Worm (Caenorhabditis elegans) whole organism, late embryonic: ENCODE measurements around the gene T14G8.4.

Experiments used
- C08G9.2 ChIP-seq: sonication (generic microtip); optimal IDR thresholded peaks from 2 replicates; lab custom pipeline; 2016; ENCODE audit warnings: mild to moderate bottlenecking, missing genetic modification characterization, moderate library complexity, missing compliant biosample characterization
- F13H6.1 ChIP-seq: sonication (generic microtip); optimal IDR thresholded peaks from 2 replicates; lab custom pipeline; 2016; ENCODE audit warnings: missing genetic modification characterization, missing compliant biosample characterization
- K02D7.2 ChIP-seq: sonication (generic microtip); optimal IDR thresholded peaks from 2 replicates; lab custom pipeline; 2017; ENCODE audit warnings: mild to moderate bottlenecking, missing genetic modification characterization, missing compliant biosample characterization
- K09A11.1 ChIP-seq: sonication (generic microtip); optimal IDR thresholded peaks from 2 replicates; lab custom pipeline; 2017; ENCODE audit warnings: antibody characterized with exemption, mild to moderate bottlenecking, missing genetic modification characterization, missing compliant biosample characterization; ENCODE audit not compliant: insufficient read depth
- T23F11.4 ChIP-seq: fragments of 200-800 bp; sonication (Bioruptor generic); optimal IDR thresholded peaks from 2 replicates; lab custom pipeline; 2018; ENCODE audit warnings: mild to moderate bottlenecking, missing genetic modification characterization, missing compliant biosample characterization
- ceh-14 ChIP-seq: sonication (generic microtip); optimal IDR thresholded peaks from 2 replicates; lab custom pipeline; 2016; ENCODE audit warnings: missing genotype, missing genetic modification characterization, missing compliant biosample characterization
- ceh-19 ChIP-seq: fragments of 200-800 bp; sonication (Bioruptor generic); optimal IDR thresholded peaks from 2 replicates; lab custom pipeline; 2018; ENCODE audit warnings: mild to moderate bottlenecking, missing genetic modification characterization, missing compliant biosample characterization
- ceh-2 ChIP-seq: sonication (generic microtip); optimal IDR thresholded peaks from 2 replicates; lab custom pipeline; 2016; ENCODE audit warnings: missing genotype, missing genetic modification characterization, missing compliant biosample characterization
- ceh-24 ChIP-seq: sonication (generic microtip); optimal IDR thresholded peaks from 2 replicates; lab custom pipeline; 2016; ENCODE audit warnings: mild to moderate bottlenecking, missing genetic modification characterization, missing compliant biosample characterization
- ceh-30 ChIP-seq: fragments of 150-350 bp; optimal IDR thresholded peaks from 2 replicates; lab custom pipeline; 2014; ENCODE audit warnings: missing biosample characterization, missing genetic modification characterization
- ceh-34 ChIP-seq: sonication (generic microtip); optimal IDR thresholded peaks from 2 replicates; lab custom pipeline; 2016; ENCODE audit warnings: mild to moderate bottlenecking, missing genetic modification characterization, missing compliant biosample characterization
- ceh-48 ChIP-seq: sonication (generic microtip); optimal IDR thresholded peaks from 2 replicates; lab custom pipeline; 2016; ENCODE audit warnings: missing genetic modification characterization, inconsistent platforms, missing compliant biosample characterization
- ceh-6 ChIP-seq: fragments of 200-800 bp; sonication (Bioruptor generic); optimal IDR thresholded peaks from 2 replicates; lab custom pipeline; 2018; ENCODE audit warnings: mild to moderate bottlenecking, missing genetic modification characterization, missing compliant biosample characterization
- ceh-9 ChIP-seq: sonication (generic microtip); optimal IDR thresholded peaks from 2 replicates; lab custom pipeline; 2016; ENCODE audit warnings: mild to moderate bottlenecking, missing genetic modification characterization, inconsistent platforms, missing compliant biosample characterization
- che-1 ChIP-seq: sonication (generic microtip); optimal IDR thresholded peaks from 2 replicates; lab custom pipeline; 2016; ENCODE audit warnings: mild to moderate bottlenecking, missing genetic modification characterization, missing compliant biosample characterization
- dmd-4 ChIP-seq: sonication (generic microtip); optimal IDR thresholded peaks from 2 replicates; lab custom pipeline; 2016; ENCODE audit warnings: borderline replicate concordance, missing genetic modification characterization, missing compliant biosample characterization
- elt-2 ChIP-seq: sonication (generic microtip); optimal IDR thresholded peaks from 2 replicates; lab custom pipeline; 2016; ENCODE audit warnings: missing genetic modification reagents, missing genetic modification characterization, missing compliant biosample characterization
- elt-4 ChIP-seq: sonication (generic microtip); optimal IDR thresholded peaks from 2 replicates; lab custom pipeline; 2016; ENCODE audit warnings: missing genetic modification characterization, missing compliant biosample characterization
- eyg-1 ChIP-seq: sonication (generic microtip); optimal IDR thresholded peaks from 2 replicates; lab custom pipeline; 2016; ENCODE audit warnings: missing genotype, missing genetic modification characterization, missing compliant biosample characterization
- fax-1 ChIP-seq: sonication (generic microtip); optimal IDR thresholded peaks from 2 replicates; lab custom pipeline; 2016; ENCODE audit warnings: missing genotype, missing genetic modification characterization, missing compliant biosample characterization
- fkh-10 ChIP-seq: fragments of 150-350 bp; optimal IDR thresholded peaks from 2 replicates; lab custom pipeline; 2014; ENCODE audit warnings: missing biosample characterization, missing genetic modification reagents, missing genetic modification characterization
- fkh-6 ChIP-seq: sonication (generic microtip); optimal IDR thresholded peaks from 2 replicates; lab custom pipeline; 2016; ENCODE audit warnings: missing genetic modification characterization, missing compliant biosample characterization
- gmeb-2 ChIP-seq: sonication (generic microtip); optimal IDR thresholded peaks from 2 replicates; lab custom pipeline; 2016; ENCODE audit warnings: missing genetic modification characterization, inconsistent platforms, missing compliant biosample characterization
- hlh-13 ChIP-seq: fragments of 200-800 bp; sonication (Bioruptor generic); optimal IDR thresholded peaks from 2 replicates; lab custom pipeline; 2018; ENCODE audit warnings: mild to moderate bottlenecking, missing genetic modification characterization, missing compliant biosample characterization
- hlh-30 ChIP-seq: sonication (generic microtip); optimal IDR thresholded peaks from 2 replicates; lab custom pipeline; 2017; ENCODE audit warnings: antibody characterized with exemption, missing genetic modification characterization, missing compliant biosample characterization; ENCODE audit not compliant: insufficient read depth
- lin-11 ChIP-seq: fragments of 200-800 bp; sonication (Bioruptor generic); optimal IDR thresholded peaks from 2 replicates; lab custom pipeline; 2018; ENCODE audit warnings: mild to moderate bottlenecking, missing genetic modification characterization, missing compliant biosample characterization
- mec-3 ChIP-seq: sonication (generic microtip); optimal IDR thresholded peaks from 2 replicates; lab custom pipeline; 2016; ENCODE audit warnings: borderline replicate concordance, missing genetic modification characterization, missing compliant biosample characterization
- nfya-1 ChIP-seq: sonication (generic microtip); optimal IDR thresholded peaks from 2 replicates; lab custom pipeline; 2017; ENCODE audit warnings: missing genetic modification characterization, mild to moderate bottlenecking, missing compliant biosample characterization, antibody characterized with exemption, moderate library complexity
- nhr-11 ChIP-seq: fragments of 150-350 bp; optimal IDR thresholded peaks from 2 replicates; lab custom pipeline; 2014; ENCODE audit warnings: missing biosample characterization, missing genetic modification characterization
- odd-2 ChIP-seq: sonication (generic microtip); optimal IDR thresholded peaks from 2 replicates; lab custom pipeline; 2017; ENCODE audit warnings: antibody characterized with exemption, mild to moderate bottlenecking, missing genetic modification characterization, missing compliant biosample characterization
- pag-3 ChIP-seq: sonication (generic microtip); optimal IDR thresholded peaks from 2 replicates; lab custom pipeline; 2016; ENCODE audit warnings: missing compliant biosample characterization, missing genetic modification characterization, borderline replicate concordance
- pha-2 ChIP-seq: sonication (generic microtip); optimal IDR thresholded peaks from 2 replicates; lab custom pipeline; 2017; ENCODE audit warnings: mild to moderate bottlenecking, missing genetic modification characterization, missing compliant biosample characterization
- pros-1 ChIP-seq: fragments of 150-350 bp; optimal IDR thresholded peaks from 2 replicates; lab custom pipeline; 2014; ENCODE audit warnings: missing biosample characterization, missing genetic modification reagents, missing genetic modification characterization
- ref-2 ChIP-seq: sonication (generic microtip); optimal IDR thresholded peaks from 2 replicates; lab custom pipeline; 2016; ENCODE audit warnings: missing genetic modification characterization, missing compliant biosample characterization
- sdc-2 ChIP-seq: sonication (generic microtip); optimal IDR thresholded peaks from 2 replicates; lab custom pipeline; 2016; ENCODE audit warnings: missing genotype, missing genetic modification characterization, missing compliant biosample characterization
- sox-2 ChIP-seq: fragments of 200-800 bp; sonication (Bioruptor generic); IDR thresholded peaks from 2 replicates; pipeline ENCODE4 v1.3.6; 2022; ENCODE audit warnings: missing genetic modification reagents, missing genetic modification characterization, missing compliant biosample characterization
- tbx-2 ChIP-seq: sonication (generic microtip); optimal IDR thresholded peaks from 2 replicates; lab custom pipeline; 2016; ENCODE audit warnings: missing genetic modification characterization, missing compliant biosample characterization
- tbx-7 ChIP-seq: sonication (generic microtip); optimal IDR thresholded peaks from 2 replicates; lab custom pipeline; 2016; ENCODE audit warnings: missing genotype, missing genetic modification characterization, missing compliant biosample characterization
- ttx-3 ChIP-seq: sonication (generic microtip); optimal IDR thresholded peaks from 2 replicates; lab custom pipeline; 2016; ENCODE audit warnings: missing genetic modification reagents, missing genetic modification characterization, missing compliant biosample characterization
- unc-3 ChIP-seq, 2 experiments: fragments of 200-800 bp in 1 of 2; sonication (Bioruptor generic) in 1 of 2; sonication (generic microtip) in 1 of 2; conservative IDR thresholded peaks in 1 of 2; optimal IDR thresholded peaks in 1 of 2; 2 replicates each; pipeline versions ENCODE4 v1.3.6 to Lab custom; 2016 to 2022; ENCODE audit warnings: missing compliant biosample characterization in 2 of 2, missing genetic modification characterization in 2 of 2, missing genetic modification reagents in 1 of 2
- unc-55 ChIP-seq: sonication (generic microtip); optimal IDR thresholded peaks from 2 replicates; lab custom pipeline; 2017; ENCODE audit warnings: missing biosample characterization, missing genetic modification reagents, missing genetic modification characterization
- unc-86 ChIP-seq: sonication (generic microtip); optimal IDR thresholded peaks from 2 replicates; lab custom pipeline; 2016; ENCODE audit warnings: missing genetic modification characterization, missing compliant biosample characterization
- zip-5 ChIP-seq: sonication (generic microtip); optimal IDR thresholded peaks from 2 replicates; lab custom pipeline; 2016; ENCODE audit warnings: missing genetic modification characterization, missing compliant biosample characterization
- ztf-16 ChIP-seq: sonication (generic microtip); optimal IDR thresholded peaks from 2 replicates; lab custom pipeline; 2017; ENCODE audit warnings: missing genetic modification characterization, missing compliant biosample characterization

T14G8.4 gene

DNA sequence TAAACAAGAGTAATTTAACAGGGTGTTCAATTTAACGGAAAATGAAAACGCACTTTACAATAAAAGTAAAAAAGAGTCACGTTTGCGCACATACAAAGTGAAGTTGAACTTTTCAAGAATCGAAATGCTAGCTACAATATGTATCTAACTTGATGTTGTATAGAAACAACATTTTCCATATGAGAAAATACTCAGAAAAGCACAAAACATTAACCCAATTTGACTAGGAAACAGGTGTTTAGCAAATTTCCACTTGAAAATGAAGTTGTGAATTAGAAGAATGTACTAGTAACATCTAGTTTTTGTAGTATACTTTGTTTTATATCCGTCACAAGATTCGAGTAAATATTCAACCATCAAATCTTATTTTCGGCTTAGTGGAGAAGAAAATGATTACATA is 21.2 kb upstream of the T14G8.4 start, which contains the start of gene gpc-1:
Gene gpc-1 (minus strand): TSS at position 117 of the 400 bp plus-strand sequence.
- no peak for TF ChIP-seq ceh-24 (tag; lab: Kevin White, UChicago)
- TF ChIP-seq K09A11.1, result no peak
- TF ChIP-seq lin-11, result no peak
- no peak for TF ChIP-seq unc-3 (GFP tag; conservative IDR thresholded peaks at IDR 0.05; lab: Robert Waterston, UW)
- no peak for TF ChIP-seq unc-3 (tag; optimal IDR thresholded peaks at IDR 0.05; lab: Kevin White, UChicago)
- TF ChIP-seq nfya-1, result no peak
- TF ChIP-seq odd-2 (tag; lab: Kevin White, UChicago), result no peak
- TF ChIP-seq sox-2, result no peak

DNA sequence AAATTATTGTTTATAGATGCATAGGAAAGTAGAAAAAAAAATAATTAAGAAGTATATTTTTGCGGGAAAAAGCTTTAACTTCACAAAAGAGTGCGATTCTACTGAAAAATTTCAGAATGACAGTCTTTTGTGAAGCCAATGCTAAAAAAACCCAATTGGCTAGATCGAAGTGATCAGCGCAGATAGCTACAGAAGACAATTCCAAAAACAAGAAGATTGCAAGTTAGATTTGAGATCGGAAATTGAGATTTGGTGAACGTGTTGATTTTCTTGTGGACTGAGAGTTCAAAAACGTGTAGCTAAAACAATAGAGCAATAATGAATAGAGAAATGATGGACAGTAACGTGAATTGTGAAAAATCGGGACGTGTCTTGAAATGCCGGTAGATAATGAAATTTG is 17.5 kb upstream of the T14G8.4 start:
- no peak for TF ChIP-seq ceh-48 (tag; lab: Kevin White, UChicago)
- TF ChIP-seq dmd-4 (tag; lab: Kevin White, UChicago), result no peak
- TF ChIP-seq fax-1 (tag; lab: Kevin White, UChicago), result no peak
- no peak for TF ChIP-seq gmeb-2 (tag; lab: Kevin White, UChicago)
- TF ChIP-seq unc-86, result no peak
- no peak for TF ChIP-seq sdc-2 (tag; lab: Kevin White, UChicago)
- no peak for TF ChIP-seq nhr-11 (tag; lab: Kevin White, UChicago)
- TF ChIP-seq ceh-30, result no peak
- no peak for TF ChIP-seq ttx-3 (tag; lab: Kevin White, UChicago)
- no peak for TF ChIP-seq pag-3 (tag; lab: Kevin White, UChicago)
- no peak for TF ChIP-seq ceh-2 (tag; lab: Kevin White, UChicago)

DNA sequence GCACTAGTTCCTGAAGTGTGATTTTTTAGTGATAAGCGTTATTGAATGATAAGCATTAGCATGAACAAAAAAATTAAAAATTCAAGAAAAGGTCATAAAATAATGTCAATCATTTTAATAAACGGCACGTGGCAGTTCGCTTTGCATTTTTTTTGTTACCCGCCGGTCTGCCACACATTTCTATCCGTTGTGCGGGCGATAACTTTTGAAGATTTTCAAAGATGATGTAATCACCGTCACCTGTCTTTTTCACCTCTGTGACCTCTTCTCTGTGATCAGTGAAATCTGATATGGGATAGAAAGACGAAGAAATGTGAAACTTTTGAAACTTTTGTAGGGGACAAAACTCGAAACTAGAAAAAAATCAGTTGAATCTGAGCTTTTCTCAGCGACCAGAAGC is 14.2 kb upstream of the T14G8.4 start:
- TF ChIP-seq hlh-13 (GFP tag; lab: Kevin White, UChicago), result no peak
- TF ChIP-seq unc-3 (GFP tag; conservative IDR thresholded peaks at IDR 0.05; lab: Robert Waterston, UW), result no peak
- TF ChIP-seq unc-3 (tag; optimal IDR thresholded peaks at IDR 0.05; lab: Kevin White, UChicago), result no peak
- TF ChIP-seq T23F11.4, result no peak
- no peak for TF ChIP-seq ceh-9
- TF ChIP-seq ref-2 (tag; lab: Kevin White, UChicago), result no peak
- no peak for TF ChIP-seq nhr-11 (tag; lab: Kevin White, UChicago)
- no peak for TF ChIP-seq C08G9.2 (tag; lab: Kevin White, UChicago)
- TF ChIP-seq ceh-6, result no peak
- no peak for TF ChIP-seq F13H6.1 (tag; lab: Kevin White, UChicago)
- TF ChIP-seq ceh-2 (tag; lab: Kevin White, UChicago), result no peak
- no peak for TF ChIP-seq K02D7.2 (tag; lab: Kevin White, UChicago)
- no peak for TF ChIP-seq fkh-6 (tag; lab: Kevin White, UChicago)
- no peak for TF ChIP-seq mec-3 (tag; lab: Kevin White, UChicago)
- TF ChIP-seq eyg-1 (tag; lab: Kevin White, UChicago), result no peak
- no peak for TF ChIP-seq pag-3 (tag; lab: Kevin White, UChicago)
- no peak for TF ChIP-seq tbx-2
- TF ChIP-seq elt-2, result no peak
- no peak for TF ChIP-seq zip-5

DNA sequence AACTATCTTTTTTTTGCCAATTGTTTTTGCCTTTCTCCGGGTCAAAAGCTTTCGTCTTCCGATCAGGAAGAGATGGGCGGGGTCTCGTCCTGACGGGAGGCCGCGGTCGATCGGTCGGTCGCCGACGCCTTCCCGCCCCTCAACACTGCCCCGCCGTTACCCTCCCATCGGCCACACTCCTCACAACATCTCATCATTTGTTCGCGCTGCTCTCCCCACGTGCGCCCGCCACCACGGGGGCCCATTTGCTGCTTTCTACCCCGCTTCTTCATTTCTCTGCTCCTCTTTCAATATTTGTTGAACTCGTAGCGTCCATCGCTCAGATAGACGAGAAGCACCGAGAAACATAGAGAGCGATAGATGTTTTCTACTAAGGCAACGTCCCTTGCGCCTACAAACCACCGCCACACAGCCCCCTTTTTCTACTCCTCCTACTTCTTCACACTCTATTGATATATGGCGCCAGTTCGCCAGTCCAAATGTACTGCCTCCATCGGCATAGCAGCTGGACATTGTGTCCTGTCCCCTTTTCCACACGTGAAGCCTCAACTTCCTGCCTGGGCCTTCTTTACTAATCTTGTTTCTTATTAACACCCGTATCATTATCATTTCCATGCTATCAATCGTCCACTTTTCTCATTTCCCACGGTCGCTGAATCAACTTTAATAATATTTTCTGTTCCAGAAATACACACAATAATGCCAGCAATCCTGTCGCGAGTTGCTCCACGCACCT is 13.3 kb upstream of the T14G8.4 start, which contains the start of gene bcat-1:
Gene bcat-1 (plus strand): TSS at position 686 of the 736 bp plus-strand sequence.
- TF ChIP-seq ceh-19 (GFP tag; lab: Kevin White, UChicago) (no peak), ceh-34 (tag; lab: Kevin White, UChicago) (no peak), K09A11.1 (no peak), fkh-6 (tag; lab: Kevin White, UChicago) (peak; percentile 16), F13H6.1 (tag; lab: Kevin White, UChicago) (peak; percentile 42), hlh-30 (peak; percentile 31), fkh-10 (GFP tag; lab: Kevin White, UChicago) (no peak), fax-1 (tag; lab: Kevin White, UChicago) (no peak), ceh-2 (tag; lab: Kevin White, UChicago) (no peak), elt-4 (tag; lab: Kevin White, UChicago) (no peak), unc-55 (peak; percentile 6), pros-1 (no peak), sdc-2 (tag; lab: Kevin White, UChicago) (peak; percentile 49), ref-2 (tag; lab: Kevin White, UChicago) (peak; percentile 34), tbx-7 (no peak), ceh-24 (tag; lab: Kevin White, UChicago) (no peak), T23F11.4 (no peak), mec-3 (tag; lab: Kevin White, UChicago) (peak; percentile 4), hlh-13 (GFP tag; lab: Kevin White, UChicago) (no peak), ztf-16 (tag; lab: Kevin White, UChicago) (no peak), pha-2 (no peak), ceh-14 (tag; lab: Kevin White, UChicago) (peak; percentile 44), che-1 (no peak)
